Fruit fly (Drosophila melanogaster) whole organism, adult: Measurements from ENCODE around the gene Archease.

Source experiments
- CG11617 ChIP-seq: fragments of 200-800 bp; sonication (Bioruptor generic); optimal IDR thresholded peaks from 2 replicates; lab custom pipeline; 2017; ENCODE audit warnings: mild to moderate bottlenecking, missing biosample characterization, missing genetic modification reagents, missing genetic modification characterization
- CG12768 ChIP-seq: fragments of 200-800 bp; sonication (Bioruptor generic); optimal IDR thresholded peaks from 2 replicates; lab custom pipeline; 2017; ENCODE audit warnings: missing biosample characterization, missing genetic modification characterization, mild to moderate bottlenecking, moderate library complexity, missing genetic modification reagents
- CG14711 ChIP-seq: fragments of 200-800 bp; sonication (Bioruptor generic); optimal IDR thresholded peaks from 2 replicates; lab custom pipeline; 2018; ENCODE audit warnings: missing biosample characterization, mild to moderate bottlenecking, missing genetic modification characterization, moderate library complexity
- CG1620 ChIP-seq: fragments of 200-800 bp; sonication (Bioruptor generic); optimal IDR thresholded peaks from 2 replicates; lab custom pipeline; 2016; ENCODE audit warnings: missing biosample characterization, missing genetic modification characterization
- CG33017 ChIP-seq: fragments of 200-800 bp; sonication (Bioruptor generic); optimal IDR thresholded peaks from 2 replicates; lab custom pipeline; 2018; ENCODE audit warnings: missing biosample characterization, mild to moderate bottlenecking, missing genetic modification characterization, moderate library complexity
- CG5204 ChIP-seq: fragments of 200-800 bp; sonication (Bioruptor generic); optimal IDR thresholded peaks from 2 replicates; lab custom pipeline; 2016; ENCODE audit warnings: missing biosample characterization, missing genetic modification characterization
- CG7045 ChIP-seq: fragments of 200-800 bp; sonication (Bioruptor generic); optimal IDR thresholded peaks from 2 replicates; lab custom pipeline; 2017; ENCODE audit warnings: missing biosample characterization, mild to moderate bottlenecking, missing genetic modification characterization
- CG7101 ChIP-seq: fragments of 200-800 bp; sonication (Bioruptor generic); optimal IDR thresholded peaks from 2 replicates; lab custom pipeline; 2018; ENCODE audit warnings: missing biosample characterization, mild to moderate bottlenecking, missing genetic modification characterization, moderate library complexity
- Clk ChIP-seq: fragments of 200-800 bp; sonication (Bioruptor generic); optimal IDR thresholded peaks from 2 replicates; lab custom pipeline; 2017; ENCODE audit warnings: missing biosample characterization, missing genetic modification characterization
- Crg-1 ChIP-seq: fragments of 200-800 bp; sonication (Bioruptor generic); optimal IDR thresholded peaks from 2 replicates; lab custom pipeline; 2016; ENCODE audit warnings: missing biosample characterization, missing genetic modification characterization
- Hr96 ChIP-seq: fragments of 200-800 bp; sonication (Bioruptor generic); optimal IDR thresholded peaks from 2 replicates; lab custom pipeline; 2016; ENCODE audit warnings: missing biosample characterization, missing genetic modification characterization
- Mnt ChIP-seq: fragments of 200-800 bp; sonication (Bioruptor generic); optimal IDR thresholded peaks from 2 replicates; lab custom pipeline; 2016; ENCODE audit warnings: missing biosample characterization, mild to moderate bottlenecking, missing genetic modification characterization
- bab1 ChIP-seq: fragments of 200-800 bp; sonication (Bioruptor generic); optimal IDR thresholded peaks from 3 replicates; lab custom pipeline; 2019; ENCODE audit warnings: missing biosample characterization, mild to moderate bottlenecking, missing genetic modification characterization, moderate library complexity
- cic ChIP-seq: fragments of 200-800 bp; sonication (Bioruptor generic); optimal IDR thresholded peaks from 2 replicates; lab custom pipeline; 2017; ENCODE audit warnings: missing biosample characterization, mild to moderate bottlenecking, missing genetic modification characterization, moderate library complexity
- cnc ChIP-seq, 2 experiments: fragments of >200 bp; optimal IDR thresholded peaks; 2 replicates each; lab custom pipeline; 2017
- kay ChIP-seq: fragments of 200-800 bp; sonication (Bioruptor generic); peaks from one replicate; lab custom pipeline; 2016; ENCODE audit warnings: missing biosample characterization, missing genetic modification characterization, borderline replicate concordance
- ovo ChIP-seq: fragments of 200-800 bp; sonication (Bioruptor generic); optimal IDR thresholded peaks from 2 replicates; lab custom pipeline; 2016; ENCODE audit warnings: missing biosample characterization, missing genetic modification characterization
- pad ChIP-seq: fragments of 200-800 bp; sonication (Bioruptor generic); optimal IDR thresholded peaks from 3 replicates; lab custom pipeline; 2017; ENCODE audit warnings: missing biosample characterization, missing genetic modification characterization, mild to moderate bottlenecking, moderate library complexity, missing genetic modification reagents
- tj ChIP-seq: fragments of 200-800 bp; sonication (Bioruptor generic); optimal IDR thresholded peaks from 3 replicates; lab custom pipeline; 2017; ENCODE audit warnings: missing biosample characterization, mild to moderate bottlenecking, missing genetic modification characterization, moderate library complexity
- toe ChIP-seq: fragments of 200-800 bp; sonication (Bioruptor generic); optimal IDR thresholded peaks from 2 replicates; lab custom pipeline; 2016; ENCODE audit warnings: missing biosample characterization, missing genetic modification characterization

Gene Archease

dm6 chr3R:21635975-21636678, 26.6 kb downstream of the Archease start:
- TF ChIP-seq tj (GFP tag; lab: Kevin White, UChicago): peak; percentile 11
- TF ChIP-seq toe (GFP tag; lab: Kevin White, UChicago): no peak

dm6 chr3R:21635181-21635580, 27.6 kb downstream of the Archease start:
- TF ChIP-seq CG12768 (GFP tag; lab: Kevin White, UChicago) (no peak), Hr96 (GFP tag; lab: Kevin White, UChicago) (no peak), Mnt (no peak), CG1620 (GFP tag; lab: Kevin White, UChicago) (no peak), CG7045 (no peak), CG14711 (tag; lab: Kevin White, UChicago) (no peak), bab1 (no peak), Crg-1 (GFP tag; lab: Kevin White, UChicago) (no peak), CG5204 (GFP tag; lab: Kevin White, UChicago) (no peak), CG7101 (tag; lab: Kevin White, UChicago) (no peak), cic (GFP tag; lab: Kevin White, UChicago) (no peak), toe (GFP tag; lab: Kevin White, UChicago) (no peak), tj (GFP tag; lab: Kevin White, UChicago) (no peak), pad (no peak), cnc (optimal IDR thresholded peaks at IDR 0.05; lab: Kevin White, UChicago) (no peak), CG33017 (tag; lab: Kevin White, UChicago) (no peak)

DNA sequence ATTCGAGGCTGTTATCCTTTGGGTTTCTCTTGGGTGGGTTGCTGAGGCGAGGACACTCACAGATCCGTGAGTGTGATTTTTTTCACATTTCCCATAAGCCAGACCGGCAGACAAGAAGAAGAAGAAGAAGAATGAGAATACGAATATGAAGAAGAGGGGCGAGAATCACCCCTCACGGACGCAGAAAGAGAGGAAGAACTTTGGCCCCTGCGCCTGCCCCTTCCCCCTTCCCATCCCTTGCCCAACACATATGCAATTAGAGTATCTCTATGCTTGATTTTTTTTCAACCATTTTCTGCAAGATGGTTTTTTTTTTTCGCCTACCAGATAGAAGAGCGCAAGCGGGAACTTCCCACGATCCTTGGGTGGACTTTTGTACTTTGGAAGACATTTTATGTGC, 28.1 kb downstream of the Archease start:
- TF ChIP-seq CG5204 (GFP tag; lab: Kevin White, UChicago) (no peak), pad (no peak), ovo (GFP tag; lab: Kevin White, UChicago) (no peak), toe (GFP tag; lab: Kevin White, UChicago) (no peak), cic (GFP tag; lab: Kevin White, UChicago) (no peak), bab1 (no peak), CG11617 (GFP tag; lab: Kevin White, UChicago) (no peak), kay (GFP tag; lab: Kevin White, UChicago) (no peak), tj (GFP tag; lab: Kevin White, UChicago) (no peak), Mnt (no peak), CG7045 (no peak), cnc (optimal IDR thresholded peaks at IDR 0.05; lab: Kevin White, UChicago) (no peak), CG1620 (GFP tag; lab: Kevin White, UChicago) (no peak), Crg-1 (GFP tag; lab: Kevin White, UChicago) (no peak), Hr96 (GFP tag; lab: Kevin White, UChicago) (no peak), CG33017 (tag; lab: Kevin White, UChicago) (no peak), Clk (no peak), CG14711 (tag; lab: Kevin White, UChicago) (no peak), CG12768 (GFP tag; lab: Kevin White, UChicago) (no peak), CG7101 (tag; lab: Kevin White, UChicago) (no peak)

dm6 chr3R:21633781-21634102, 29.0 kb downstream of the Archease start:
- TF ChIP-seq pad: no peak
- no peak for TF ChIP-seq kay (GFP tag; lab: Kevin White, UChicago)
- TF ChIP-seq tj (GFP tag; lab: Kevin White, UChicago): no peak
- TF ChIP-seq ovo (GFP tag; lab: Kevin White, UChicago): no peak
- no peak for TF ChIP-seq Mnt
- TF ChIP-seq cnc (optimal IDR thresholded peaks at IDR 0.05; lab: Kevin White, UChicago): no peak

DNA sequence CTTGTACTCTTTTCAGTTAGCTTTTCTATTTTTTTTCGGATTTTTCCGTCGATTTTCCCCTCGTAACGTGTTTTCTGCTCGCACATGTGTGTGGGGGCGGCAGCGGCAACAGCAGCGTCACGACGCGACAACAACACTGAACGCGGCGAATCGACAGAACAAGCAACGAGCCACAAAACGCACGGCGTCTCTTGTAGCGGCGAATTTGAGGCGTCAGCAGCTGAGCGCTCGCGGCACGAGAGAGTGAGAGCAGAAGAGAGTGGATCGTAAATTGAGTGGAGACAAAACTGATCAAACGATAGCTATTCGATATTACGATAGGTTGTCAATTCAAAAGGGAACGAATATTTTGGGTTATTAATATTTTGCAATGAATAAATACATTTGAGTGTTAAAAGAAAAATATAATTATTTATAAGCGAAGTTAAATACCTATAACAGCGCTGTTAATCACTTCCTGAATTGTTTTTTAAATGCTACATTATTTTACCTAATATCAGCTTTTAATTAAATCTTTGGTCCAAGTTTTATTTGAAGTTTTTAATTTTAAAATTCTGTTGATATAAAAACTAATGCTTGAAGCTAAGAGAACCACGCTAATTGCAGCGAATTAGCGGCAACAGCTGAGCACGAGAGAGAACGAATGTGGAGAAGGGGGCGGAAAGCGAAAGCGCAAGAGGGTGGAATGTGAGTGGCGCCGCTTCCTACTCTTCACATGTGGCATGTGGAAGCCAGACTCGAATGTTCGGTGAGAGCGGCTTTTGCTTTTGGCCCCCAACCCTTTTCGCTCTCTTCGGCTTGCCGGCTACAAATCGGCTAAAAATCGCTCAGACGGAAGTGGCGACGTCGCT, 29.6 kb downstream of the Archease start:
- TF ChIP-seq cnc (optimal IDR thresholded peaks at IDR 0.05; lab: Kevin White, UChicago) (no peak), CG7101 (tag; lab: Kevin White, UChicago) (no peak), Crg-1 (GFP tag; lab: Kevin White, UChicago) (no peak), Hr96 (GFP tag; lab: Kevin White, UChicago) (peak; percentile 62), CG7045 (peak; percentile 57), pad (peak; percentile 38), tj (GFP tag; lab: Kevin White, UChicago) (peak; percentile 66), Clk (peak; percentile 77), kay (GFP tag; lab: Kevin White, UChicago) (peak; percentile 98), CG14711 (tag; lab: Kevin White, UChicago) (peak; percentile 21), ovo (GFP tag; lab: Kevin White, UChicago) (peak; percentile 81), CG1620 (GFP tag; lab: Kevin White, UChicago) (no peak), CG33017 (tag; lab: Kevin White, UChicago) (peak; percentile 55), bab1 (peak; percentile 99), Mnt (peak; percentile 95), cic (GFP tag; lab: Kevin White, UChicago) (peak; percentile 94), toe (GFP tag; lab: Kevin White, UChicago) (peak; percentile 82), CG11617 (GFP tag; lab: Kevin White, UChicago) (peak; percentile 49), CG5204 (GFP tag; lab: Kevin White, UChicago) (peak; percentile 60), CG12768 (GFP tag; lab: Kevin White, UChicago) (peak; percentile 80)

DNA sequence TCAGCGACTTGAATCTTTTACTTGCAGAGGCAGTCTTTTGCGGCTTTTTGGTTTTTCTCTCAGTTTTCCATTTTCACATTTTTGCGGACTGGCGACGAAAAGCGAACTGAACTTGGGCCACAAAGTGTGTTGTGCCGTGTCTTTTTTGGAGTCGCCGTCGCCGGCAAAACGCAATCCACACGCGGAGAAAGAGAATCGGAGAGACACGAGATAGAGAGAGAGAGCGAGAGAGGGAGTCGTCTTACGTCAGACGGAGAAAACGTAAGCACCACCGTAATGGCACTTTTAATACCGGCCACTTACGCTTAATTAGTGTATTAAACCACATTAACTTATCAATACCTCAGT, 30.2 kb downstream of the Archease start:
- no peak for TF ChIP-seq cnc (optimal IDR thresholded peaks at IDR 0.05; lab: Kevin White, UChicago)
- TF ChIP-seq CG11617 (GFP tag; lab: Kevin White, UChicago): no peak
- no peak for TF ChIP-seq Mnt
- TF ChIP-seq cic (GFP tag; lab: Kevin White, UChicago): no peak
- no peak for TF ChIP-seq CG33017 (tag; lab: Kevin White, UChicago)
- TF ChIP-seq bab1: no peak
- TF ChIP-seq ovo (GFP tag; lab: Kevin White, UChicago): no peak
- TF ChIP-seq CG7045: no peak
- no peak for TF ChIP-seq CG1620 (GFP tag; lab: Kevin White, UChicago)
- no peak for TF ChIP-seq CG14711 (tag; lab: Kevin White, UChicago)
- TF ChIP-seq Clk: no peak
- TF ChIP-seq tj (GFP tag; lab: Kevin White, UChicago): no peak
- no peak for TF ChIP-seq Crg-1 (GFP tag; lab: Kevin White, UChicago)
- TF ChIP-seq CG7101 (tag; lab: Kevin White, UChicago): no peak
- no peak for TF ChIP-seq kay (GFP tag; lab: Kevin White, UChicago)
- TF ChIP-seq CG12768 (GFP tag; lab: Kevin White, UChicago): no peak
- no peak for TF ChIP-seq toe (GFP tag; lab: Kevin White, UChicago)
